Worm (Caenorhabditis elegans) whole organism, L1 larva: Measurements from ENCODE around the gene R02D3.8.

Source experiments
- C04F5.9 ChIP-seq: sonication (generic microtip); optimal IDR thresholded peaks from 2 replicates; lab custom pipeline; 2016; ENCODE audit warnings: missing genetic modification characterization, missing compliant biosample characterization
- C16A3.4 ChIP-seq: fragments of 150-350 bp; optimal IDR thresholded peaks from 2 replicates; lab custom pipeline; 2014; ENCODE audit warnings: missing biosample characterization, missing genetic modification characterization
- C34B4.2 ChIP-seq: sonication (generic microtip); optimal IDR thresholded peaks from 2 replicates; lab custom pipeline; 2017; ENCODE audit warnings: mild to moderate bottlenecking, missing genetic modification characterization, missing compliant biosample characterization
- F16B12.6 ChIP-seq: fragments of 150-350 bp; optimal IDR thresholded peaks from 2 replicates; lab custom pipeline; 2014; ENCODE audit warnings: missing biosample characterization, missing genetic modification characterization
- Y116A8C.19 ChIP-seq: sonication (generic microtip); optimal IDR thresholded peaks from 2 replicates; lab custom pipeline; 2016; ENCODE audit warnings: missing compliant biosample characterization, missing genetic modification characterization, borderline replicate concordance
- aha-1 ChIP-seq: fragments of 150-350 bp; optimal IDR thresholded peaks from 2 replicates; lab custom pipeline; 2014; ENCODE audit warnings: missing biosample characterization, missing genetic modification characterization
- alr-1 ChIP-seq: fragments of 200-800 bp; sonication (Bioruptor generic); optimal IDR thresholded peaks from 2 replicates; lab custom pipeline; 2018; ENCODE audit warnings: borderline replicate concordance, mild to moderate bottlenecking, missing genetic modification characterization, missing compliant biosample characterization
- aly-2 ChIP-seq: fragments of 150-350 bp; optimal IDR thresholded peaks from 2 replicates; lab custom pipeline; 2014; ENCODE audit warnings: missing biosample characterization, missing genetic modification characterization
- blmp-1 ChIP-seq: fragments of 150-350 bp; optimal IDR thresholded peaks from 2 replicates; lab custom pipeline; 2014; ENCODE audit warnings: missing biosample characterization, missing genetic modification characterization
- ceh-8 ChIP-seq: fragments of 200-800 bp; sonication (Bioruptor generic); optimal IDR thresholded peaks from 2 replicates; lab custom pipeline; 2018; ENCODE audit warnings: mild to moderate bottlenecking, missing genetic modification characterization, moderate library complexity, missing compliant biosample characterization
- ceh-82 ChIP-seq, 3 experiments: fragments of 150-350 bp in 1 of 3; sonication (generic microtip) in 2 of 3; optimal IDR thresholded peaks; 2 replicates each; lab custom pipeline; 2014 to 2017; ENCODE audit warnings: missing biosample characterization in 3 of 3, missing genetic modification characterization in 3 of 3
- ceh-88 ChIP-seq: fragments of 200-800 bp; sonication (Bioruptor generic); IDR thresholded peaks from 2 replicates; pipeline ENCODE4 v1.3.6; 2022; ENCODE audit warnings: missing genetic modification characterization, missing compliant biosample characterization
- ceh-90 ChIP-seq: sonication (generic microtip); optimal IDR thresholded peaks from 2 replicates; lab custom pipeline; 2016; ENCODE audit warnings: missing genetic modification characterization, missing compliant biosample characterization
- ces-1 ChIP-seq: fragments of 150-350 bp; optimal IDR thresholded peaks from 2 replicates; lab custom pipeline; 2014; ENCODE audit warnings: missing biosample characterization, missing genetic modification reagents, missing genetic modification characterization
- dpl-1 ChIP-seq, 3 experiments: fragments of 150-350 bp in 2 of 3; sonication (generic microtip) in 1 of 3; optimal IDR thresholded peaks; 2 replicates each; lab custom pipeline; 2014 to 2017; ENCODE audit warnings: missing biosample characterization in 3 of 3, missing genetic modification characterization in 3 of 3, missing genetic modification reagents in 3 of 3
- efl-1 ChIP-seq, 4 experiments: fragments of 150-350 bp; optimal IDR thresholded peaks in 3 of 4; peaks in 1 of 4; 1 replicate in 1 of 4; 2 replicates in 3 of 4; lab custom pipeline; 2014; ENCODE audit warnings: missing biosample characterization in 2 of 4, missing genetic modification characterization in 2 of 4, missing genetic modification reagents in 2 of 4
- elt-2 ChIP-seq: sonication (generic microtip); optimal IDR thresholded peaks from 2 replicates; lab custom pipeline; 2016; ENCODE audit warnings: missing genetic modification characterization, mild to moderate bottlenecking, inconsistent platforms, missing compliant biosample characterization, missing genetic modification reagents
- elt-3 ChIP-seq, 6 experiments: fragments of 150-350 bp in 1 of 6; sonication (generic microtip); optimal IDR thresholded peaks; 2 replicates each; lab custom pipeline; 2017 to 2018; ENCODE audit warnings: missing biosample characterization in 6 of 6, missing genetic modification characterization in 6 of 6, inconsistent platforms in 1 of 6
- fkh-10 ChIP-seq: sonication (generic microtip); optimal IDR thresholded peaks from 2 replicates; lab custom pipeline; 2017; ENCODE audit warnings: missing biosample characterization, missing genetic modification reagents, missing genetic modification characterization
- hlh-4 ChIP-seq: sonication (generic microtip); optimal IDR thresholded peaks from 2 replicates; lab custom pipeline; 2016; ENCODE audit warnings: mild to moderate bottlenecking, missing genetic modification characterization, missing compliant biosample characterization
- hpl-2 ChIP-seq: fragments of 150-350 bp; optimal IDR thresholded peaks from 2 replicates; lab custom pipeline; 2014; ENCODE audit warnings: missing biosample characterization, missing genetic modification reagents, missing genetic modification characterization
- isw-1 ChIP-seq: fragments of 200-800 bp; sonication (Bioruptor generic); IDR thresholded peaks from 2 replicates; pipeline ENCODE4 v1.3.6; 2022; ENCODE audit warnings: missing genetic modification characterization, missing compliant biosample characterization
- jun-1 ChIP-seq: fragments of 150-350 bp; optimal IDR thresholded peaks from 2 replicates; lab custom pipeline; 2014; ENCODE audit warnings: missing biosample characterization, missing genetic modification reagents, missing genetic modification characterization
- lin-13 ChIP-seq: fragments of 150-350 bp; optimal IDR thresholded peaks from 2 replicates; lab custom pipeline; 2014; ENCODE audit warnings: missing biosample characterization, missing genetic modification reagents, missing genetic modification characterization
- lin-14 ChIP-seq: fragments of 200-800 bp; sonication (Bioruptor generic); optimal IDR thresholded peaks from 2 replicates; lab custom pipeline; 2018; ENCODE audit warnings: mild to moderate bottlenecking, missing genetic modification characterization, moderate library complexity, missing compliant biosample characterization
- lin-35 ChIP-seq, 2 experiments: fragments of 150-350 bp; optimal IDR thresholded peaks; 2 replicates each; lab custom pipeline; 2014; ENCODE audit warnings: missing biosample characterization in 2 of 2, missing genetic modification characterization in 2 of 2, missing genetic modification reagents in 2 of 2
- lin-39 ChIP-seq: fragments of 150-350 bp; optimal IDR thresholded peaks from 2 replicates; lab custom pipeline; 2014; ENCODE audit warnings: missing biosample characterization, missing genetic modification reagents, missing genetic modification characterization
- lir-3 ChIP-seq: sonication (generic microtip); optimal IDR thresholded peaks from 2 replicates; lab custom pipeline; 2016; ENCODE audit warnings: mild to moderate bottlenecking, missing genetic modification characterization, moderate library complexity, missing compliant biosample characterization; ENCODE audit not compliant: poor library complexity
- mab-9 ChIP-seq: fragments of 200-800 bp; sonication (Bioruptor generic); IDR thresholded peaks from 2 replicates; pipeline ENCODE4 v1.3.6; 2022; ENCODE audit warnings: missing genetic modification reagents, missing genetic modification characterization, missing compliant biosample characterization
- mdl-1 ChIP-seq, 2 experiments: fragments of 150-350 bp; optimal IDR thresholded peaks; 2 replicates each; lab custom pipeline; 2014 to 2017; ENCODE audit warnings: missing biosample characterization in 2 of 2, missing genetic modification characterization in 2 of 2, inconsistent platforms in 1 of 2
- mep-1 ChIP-seq: fragments of 150-350 bp; optimal IDR thresholded peaks from 2 replicates; lab custom pipeline; 2014; ENCODE audit warnings: missing biosample characterization, missing genetic modification characterization
- nhr-11 ChIP-seq: fragments of 150-350 bp; optimal IDR thresholded peaks from 2 replicates; lab custom pipeline; 2014; ENCODE audit warnings: missing biosample characterization, missing genetic modification characterization
- nhr-12 ChIP-seq: sonication (generic microtip); optimal IDR thresholded peaks from 2 replicates; lab custom pipeline; 2017; ENCODE audit warnings: missing biosample characterization, missing genetic modification characterization
- nhr-19 ChIP-seq: fragments of 200-800 bp; sonication (Bioruptor generic); conservative IDR thresholded peaks from 2 replicates; pipeline ENCODE4 v1.3.6; 2022; ENCODE audit warnings: missing genetic modification characterization, missing compliant biosample characterization
- nhr-20 ChIP-seq: sonication (generic microtip); optimal IDR thresholded peaks from 2 replicates; lab custom pipeline; 2016; ENCODE audit warnings: mild to moderate bottlenecking, missing genetic modification characterization, missing compliant biosample characterization
- nhr-28 ChIP-seq: fragments of 150-350 bp; optimal IDR thresholded peaks from 2 replicates; lab custom pipeline; 2014; ENCODE audit warnings: missing biosample characterization, missing genetic modification characterization
- nhr-47 ChIP-seq: sonication (generic microtip); optimal IDR thresholded peaks from 2 replicates; lab custom pipeline; 2016; ENCODE audit warnings: mild to moderate bottlenecking, missing genetic modification characterization, moderate library complexity, missing compliant biosample characterization
- nhr-71 ChIP-seq: sonication (generic microtip); optimal IDR thresholded peaks from 2 replicates; lab custom pipeline; 2016; ENCODE audit warnings: mild to moderate bottlenecking, missing genetic modification characterization, moderate library complexity, missing compliant biosample characterization
- nhr-76 ChIP-seq: sonication (generic microtip); optimal IDR thresholded peaks from 2 replicates; lab custom pipeline; 2017; ENCODE audit warnings: missing biosample characterization, missing genetic modification characterization
- nhr-77 ChIP-seq: fragments of 150-350 bp; optimal IDR thresholded peaks from 2 replicates; lab custom pipeline; 2014; ENCODE audit warnings: missing biosample characterization, missing genetic modification characterization
- nhr-84 ChIP-seq: sonication (generic microtip); optimal IDR thresholded peaks from 2 replicates; lab custom pipeline; 2017; ENCODE audit warnings: missing biosample characterization, missing genetic modification characterization
- nhr-85 ChIP-seq: sonication (generic microtip); peaks from one replicate; lab custom pipeline; 2016; ENCODE audit warnings: missing genetic modification characterization, inconsistent platforms, missing compliant biosample characterization
- pag-3 ChIP-seq: sonication (generic microtip); optimal IDR thresholded peaks from 2 replicates; lab custom pipeline; 2017; ENCODE audit warnings: missing genetic modification characterization, mild to moderate bottlenecking, missing compliant biosample characterization, antibody characterized with exemption, borderline replicate concordance; ENCODE audit not compliant: insufficient read depth
- pax-3 ChIP-seq: fragments of 200-800 bp; sonication (Bioruptor generic); optimal IDR thresholded peaks from 2 replicates; lab custom pipeline; 2018; ENCODE audit warnings: mild to moderate bottlenecking, missing genetic modification characterization, moderate library complexity, missing compliant biosample characterization
- rnt-1 ChIP-seq: sonication (generic microtip); optimal IDR thresholded peaks from 2 replicates; lab custom pipeline; 2016; ENCODE audit warnings: mild to moderate bottlenecking, missing genetic modification characterization, moderate library complexity, missing compliant biosample characterization
- sptf-1 ChIP-seq: fragments of 150-350 bp; optimal IDR thresholded peaks from 2 replicates; lab custom pipeline; 2014; ENCODE audit warnings: missing biosample characterization, missing genetic modification characterization
- sup-37 ChIP-seq: fragments of 200-800 bp; sonication (Bioruptor generic); optimal IDR thresholded peaks from 2 replicates; lab custom pipeline; 2018; ENCODE audit warnings: mild to moderate bottlenecking, missing genetic modification characterization, missing compliant biosample characterization
- swsn-7 ChIP-seq: sonication (generic microtip); optimal IDR thresholded peaks from 2 replicates; lab custom pipeline; 2016; ENCODE audit warnings: missing genetic modification characterization, missing compliant biosample characterization
- tbx-2 ChIP-seq: sonication (generic microtip); optimal IDR thresholded peaks from 2 replicates; lab custom pipeline; 2016; ENCODE audit warnings: missing genetic modification characterization, missing compliant biosample characterization
- unc-30 ChIP-seq: sonication (generic microtip); optimal IDR thresholded peaks from 2 replicates; lab custom pipeline; 2017; ENCODE audit warnings: missing biosample characterization, missing genetic modification characterization
- unc-86 ChIP-seq: sonication (generic microtip); optimal IDR thresholded peaks from 2 replicates; lab custom pipeline; 2016; ENCODE audit warnings: missing genetic modification characterization, missing compliant biosample characterization
- zag-1 ChIP-seq: fragments of 150-350 bp; optimal IDR thresholded peaks from 2 replicates; lab custom pipeline; 2014; ENCODE audit warnings: missing biosample characterization, missing genetic modification characterization

The R02D3.8 gene

DNA sequence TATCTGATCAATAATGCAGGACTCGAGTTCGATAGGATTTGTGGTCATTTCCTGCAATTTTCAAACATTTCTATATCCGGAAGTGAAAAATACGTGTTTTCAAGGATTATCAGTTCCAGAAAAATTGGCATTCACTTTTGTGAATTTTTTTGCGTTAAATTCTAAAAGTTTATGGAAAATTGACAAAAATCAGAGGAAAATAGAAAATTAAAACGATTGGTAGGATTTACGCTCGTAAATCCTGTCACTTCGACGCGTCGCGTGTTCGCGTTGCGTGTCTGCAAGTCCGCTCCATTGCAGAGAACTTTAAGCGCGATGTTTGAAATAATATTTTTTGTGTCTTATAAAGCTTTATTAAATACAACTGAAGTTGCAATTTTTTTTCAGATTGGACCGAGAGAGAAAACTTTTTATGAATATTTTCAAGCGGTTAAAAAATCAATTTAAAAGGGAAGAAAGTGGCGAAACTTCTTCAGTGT, 1.6 kb downstream of the R02D3.8 start, which contains the start of gene rcat-1:
TSS of gene rcat-1 (minus strand) at position 51 of the 479 bp plus-strand sequence.
- TF ChIP-seq F16B12.6 (tag; lab: Kevin White, UChicago) (peak; percentile 73), ces-1 (no peak), sup-37 (no peak), C16A3.4 (tag; lab: Kevin White, UChicago) (peak; percentile 97), lin-39 (tag; lab: Kevin White, UChicago) (peak; percentile 14), ceh-82 (tag; optimal IDR thresholded peaks at IDR 0.05; lab: Kevin White, UChicago) (peak; percentile 78 to 95 (median 81)), aha-1 (tag; lab: Kevin White, UChicago) (no peak), dpl-1 (GFP tag; optimal IDR thresholded peaks at IDR 0.05; lab: Kevin White, UChicago) (peak; percentile 94 to 97 (median 95)), nhr-28 (no peak), nhr-85 (tag; lab: Kevin White, UChicago) (peak; percentile 87), rnt-1 (tag; lab: Kevin White, UChicago) (peak; percentile 84), C04F5.9 (tag; lab: Kevin White, UChicago) (peak; percentile 20), blmp-1 (tag; lab: Kevin White, UChicago) (peak; percentile 87), fkh-10 (GFP tag; lab: Kevin White, UChicago) (peak; percentile 32), aly-2 (tag; lab: Kevin White, UChicago) (peak; percentile 10), nhr-11 (tag; lab: Kevin White, UChicago) (peak; percentile 43), zag-1 (tag; lab: Kevin White, UChicago) (peak; percentile 49), unc-30 (tag; lab: Kevin White, UChicago) (no peak), pag-3 (tag; lab: Kevin White, UChicago) (no peak), Y116A8C.19 (tag; lab: Kevin White, UChicago) (no peak), unc-86 (tag; lab: Kevin White, UChicago) (peak; percentile 59), mep-1 (tag; lab: Kevin White, UChicago) (peak; percentile 87), nhr-47 (tag; lab: Kevin White, UChicago) (peak; percentile 84), alr-1 (tag; lab: Kevin White, UChicago) (no peak), nhr-84 (no peak), nhr-77 (tag; lab: Kevin White, UChicago) (peak; percentile 82), hlh-4 (tag; lab: Kevin White, UChicago) (no peak), lin-35 (GFP tag; optimal IDR thresholded peaks at IDR 0.05; lab: Kevin White, UChicago) (peak; percentile 97 to 99), nhr-20 (tag; lab: Kevin White, UChicago) (peak; percentile 63), ceh-88 (GFP tag; lab: Robert Waterston, UW) (no peak), jun-1 (tag; lab: Kevin White, UChicago) (peak; percentile 71), swsn-7 (tag; lab: Kevin White, UChicago) (peak; percentile 62), pax-3 (tag; lab: Kevin White, UChicago) (peak; percentile 29), C34B4.2 (tag; lab: Kevin White, UChicago) (no peak), efl-1 (optimal IDR thresholded peaks at IDR 0.05; lab: Kevin White, UChicago) (peak; percentile 92 to 97), efl-1 (GFP tag; optimal IDR thresholded peaks at IDR 0.05 in 1 of 2; lab: Kevin White, UChicago) (peak; percentile 96 to 99), tbx-2 (peak; percentile 80), hpl-2 (no peak), ceh-90 (tag; lab: Kevin White, UChicago) (peak; percentile 35), sptf-1 (no peak), nhr-71 (tag; lab: Kevin White, UChicago) (peak; percentile 88), lir-3 (tag; lab: Kevin White, UChicago) (peak; percentile 43), mdl-1 (tag; optimal IDR thresholded peaks at IDR 0.05; lab: Kevin White, UChicago) (peak in 1 of 2 experiments; percentile 74), elt-3 (tag; optimal IDR thresholded peaks at IDR 0.05; lab: Kevin White, UChicago) (peak in 3 of 6 experiments; percentile 59 to 93 (median 66)), nhr-12 (tag; lab: Kevin White, UChicago) (no peak), lin-13 (GFP tag; lab: Kevin White, UChicago) (peak; percentile 91), nhr-76 (tag; lab: Kevin White, UChicago) (no peak), lin-14 (peak; percentile 72), elt-2 (tag; lab: Kevin White, UChicago) (no peak), nhr-19 (GFP tag; lab: Robert Waterston, UW) (peak; percentile 72), ceh-8 (GFP tag; lab: Kevin White, UChicago) (no peak), isw-1 (GFP tag; lab: Robert Waterston, UW) (peak; percentile 80), mab-9 (no peak)
